Worm (Caenorhabditis elegans) whole organism, late embryonic: Measurements from ENCODE around the gene rpb-12.
A peak's percentile ranks its signal among the peaks of the same experiment; 100 is the strongest.

Experiments used
- F13H6.1 ChIP-seq: sonication (generic microtip); optimal IDR thresholded peaks from 2 replicates; lab custom pipeline; 2016; ENCODE audit warnings: missing genetic modification characterization, missing compliant biosample characterization
- ama-1 ChIP-seq: fragments of 150-350 bp; optimal IDR thresholded peaks from 2 replicates; lab custom pipeline; 2014
- che-1 ChIP-seq: sonication (generic microtip); optimal IDR thresholded peaks from 2 replicates; lab custom pipeline; 2016; ENCODE audit warnings: mild to moderate bottlenecking, missing genetic modification characterization, missing compliant biosample characterization
- dmd-4 ChIP-seq: sonication (generic microtip); optimal IDR thresholded peaks from 2 replicates; lab custom pipeline; 2016; ENCODE audit warnings: borderline replicate concordance, missing genetic modification characterization, missing compliant biosample characterization
- dve-1 ChIP-seq: sonication (generic microtip); optimal IDR thresholded peaks from 2 replicates; lab custom pipeline; 2017; ENCODE audit warnings: antibody characterized with exemption, mild to moderate bottlenecking, missing genetic modification characterization, missing compliant biosample characterization
- elt-2 ChIP-seq: sonication (generic microtip); optimal IDR thresholded peaks from 2 replicates; lab custom pipeline; 2016; ENCODE audit warnings: missing genetic modification reagents, missing genetic modification characterization, missing compliant biosample characterization
- elt-4 ChIP-seq: sonication (generic microtip); optimal IDR thresholded peaks from 2 replicates; lab custom pipeline; 2016; ENCODE audit warnings: missing genetic modification characterization, missing compliant biosample characterization
- fkh-10 ChIP-seq: fragments of 150-350 bp; optimal IDR thresholded peaks from 2 replicates; lab custom pipeline; 2014; ENCODE audit warnings: missing biosample characterization, missing genetic modification reagents, missing genetic modification characterization
- gmeb-2 ChIP-seq: sonication (generic microtip); optimal IDR thresholded peaks from 2 replicates; lab custom pipeline; 2016; ENCODE audit warnings: missing genetic modification characterization, inconsistent platforms, missing compliant biosample characterization
- nhr-11 ChIP-seq: fragments of 150-350 bp; optimal IDR thresholded peaks from 2 replicates; lab custom pipeline; 2014; ENCODE audit warnings: missing biosample characterization, missing genetic modification characterization
- npax-4 ChIP-seq: sonication (generic microtip); optimal IDR thresholded peaks from 2 replicates; lab custom pipeline; 2016; ENCODE audit warnings: missing genetic modification characterization, missing compliant biosample characterization
- pha-4 ChIP-seq: fragments of 150-350 bp; optimal IDR thresholded peaks from 2 replicates; lab custom pipeline; 2018; ENCODE audit warnings: missing biosample characterization, missing genetic modification reagents, missing genetic modification characterization
- rnt-1 ChIP-seq: sonication (generic microtip); optimal IDR thresholded peaks from 2 replicates; lab custom pipeline; 2016; ENCODE audit warnings: missing genetic modification characterization, missing compliant biosample characterization

- TF ChIP-seq npax-4 (no peak), fkh-10 (GFP tag; lab: Kevin White, UChicago) (no peak), ama-1 (lab: Kevin White, UChicago) (no peak), elt-2 (peak; percentile 8), elt-4 (no peak), dve-1 (tag; lab: Kevin White, UChicago) (no peak), gmeb-2 (tag; lab: Kevin White, UChicago) (no peak), che-1 (no peak), pha-4 (tag; lab: Kevin White, UChicago) (no peak), rnt-1 (tag; lab: Kevin White, UChicago) (no peak), dmd-4 (tag; lab: Kevin White, UChicago) (no peak), F13H6.1 (no peak), nhr-11 (tag; lab: Kevin White, UChicago) (no peak)
Observed at ce11 chrIV:9159863-9160262, 13.2 kb upstream of the rpb-12 start.
